Worm (Caenorhabditis elegans) whole organism, dauer: Measurements from ENCODE around the gene faah-5.

Experiments used
- unc-62 ChIP-seq: sonication (generic microtip); optimal IDR thresholded peaks from 2 replicates; lab custom pipeline; 2017; ENCODE audit warnings: missing biosample characterization, missing genetic modification reagents, missing genetic modification characterization

Gene faah-5

DNA sequence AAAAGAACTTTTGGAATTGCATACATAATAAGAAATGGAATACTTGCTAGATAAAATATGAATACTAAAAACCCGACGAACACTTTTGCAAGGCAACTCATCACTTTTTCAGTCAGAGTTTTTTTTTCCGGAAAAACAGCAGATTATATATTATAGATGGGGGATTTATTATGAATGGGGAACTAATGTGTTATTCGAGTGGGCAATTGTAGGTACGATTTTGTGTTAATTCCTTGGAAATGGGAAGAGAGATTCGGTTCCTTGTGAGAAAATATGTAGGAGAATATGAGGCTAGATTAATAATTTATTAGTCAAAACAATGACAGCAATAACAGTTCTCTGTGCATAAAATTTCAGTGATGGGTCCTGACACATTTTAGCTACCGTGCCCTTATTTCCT lies at the start of gene faah-5:
faah-5 (minus strand) TSS at position 101 of the 400 bp plus-strand sequence.
- TF ChIP-seq unc-62 (GFP tag; lab: Kevin White, UChicago): no peak

- TF ChIP-seq unc-62 (GFP tag; lab: Kevin White, UChicago): no peak
Observed at ce11 chrIII:11938525-11938924, 47.3 kb upstream of the faah-5 start.

- TF ChIP-seq unc-62 (GFP tag; lab: Kevin White, UChicago): no peak
Observed at ce11 chrIII:11937911-11938310, 46.7 kb upstream of the faah-5 start.

- TF ChIP-seq unc-62 (GFP tag; lab: Kevin White, UChicago): no peak
Observed at ce11 chrIII:11936668-11937276, 45.5 kb upstream of the faah-5 start.

DNA sequence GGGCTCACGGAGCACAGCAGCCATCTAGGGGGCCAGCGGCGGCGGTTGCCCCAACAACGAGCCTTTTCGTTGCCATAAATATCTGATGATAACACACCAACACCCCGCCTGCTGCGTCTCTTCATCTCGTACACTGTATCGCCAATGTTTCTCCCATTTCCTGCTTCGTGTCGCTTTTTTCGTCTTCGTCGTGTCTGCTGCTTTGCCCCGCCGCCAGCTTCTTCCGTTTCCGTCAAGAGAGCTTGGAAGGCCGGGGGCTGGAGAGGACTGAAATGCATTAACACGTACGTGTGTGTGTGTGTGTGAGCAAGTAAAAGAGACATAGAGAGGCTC lies 44.7 kb upstream of the faah-5 start:
- no peak for TF ChIP-seq unc-62 (GFP tag; lab: Kevin White, UChicago)

DNA sequence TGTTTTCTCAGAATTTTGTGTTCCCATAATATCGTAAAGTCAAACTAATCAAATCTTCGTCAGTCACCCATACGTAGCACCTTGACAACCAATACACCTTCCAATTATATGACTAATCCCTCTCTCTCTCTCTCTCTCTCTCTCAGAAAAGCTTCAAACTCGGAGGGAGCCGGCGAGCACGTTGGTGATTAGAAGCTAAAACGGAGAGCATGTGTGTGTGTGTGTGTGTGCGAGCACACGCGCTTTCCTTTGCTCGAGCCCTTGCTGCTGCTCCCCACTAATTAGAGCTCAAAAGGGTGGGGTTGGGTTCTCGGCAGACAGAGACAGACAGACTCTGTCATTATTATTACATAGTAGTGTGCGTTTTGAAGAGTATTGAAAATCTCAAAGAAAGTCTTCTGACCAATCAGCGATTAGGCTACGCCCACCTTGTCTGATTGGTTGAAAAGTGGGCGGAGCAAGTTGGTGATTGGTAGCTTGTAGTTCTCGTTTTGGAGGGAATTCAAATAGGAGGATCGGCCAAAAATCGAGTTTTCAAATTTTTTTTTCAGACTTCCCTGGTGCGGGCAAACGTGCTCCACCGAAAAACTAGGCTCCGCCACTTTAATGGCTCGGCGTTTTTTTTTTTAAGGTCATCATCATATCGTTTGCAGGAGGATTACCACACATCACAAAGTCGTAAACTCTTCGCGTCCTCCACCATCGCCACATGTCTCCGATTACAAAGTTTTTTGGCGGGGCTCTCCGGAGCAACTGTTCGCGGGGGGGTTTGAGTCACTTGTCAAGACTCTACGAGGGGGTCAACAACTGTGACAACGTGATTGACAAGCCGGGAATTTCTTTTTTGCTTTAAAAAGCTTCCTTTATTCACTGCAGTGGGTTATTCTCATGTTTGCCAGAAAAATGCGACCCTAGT lies 44.1 kb upstream of the faah-5 start:
- no peak for TF ChIP-seq unc-62 (GFP tag; lab: Kevin White, UChicago)

DNA sequence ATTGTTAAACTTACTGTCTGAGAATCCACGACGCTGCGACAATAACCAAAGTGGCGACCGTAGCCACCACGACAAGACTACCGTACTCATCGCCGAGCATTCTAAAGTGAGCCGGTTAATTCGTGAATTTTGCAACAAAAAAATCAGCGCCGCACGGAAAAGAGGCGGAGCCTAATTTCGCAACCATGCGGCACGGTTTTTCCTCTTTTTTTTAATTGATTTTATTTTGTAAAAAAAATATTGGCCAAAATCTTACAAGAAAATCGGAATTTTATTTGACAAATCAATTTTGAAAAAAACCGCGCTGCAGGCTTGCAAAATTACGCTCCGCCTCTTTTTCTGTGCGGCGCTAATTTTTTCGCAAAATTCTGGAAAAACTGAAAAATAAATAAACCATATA lies 42.3 kb upstream of the faah-5 start, which contains the start of gene dolk-1:
dolk-1 (minus strand) TSS at position 101 of the 400 bp plus-strand sequence.
- no peak for TF ChIP-seq unc-62 (GFP tag; lab: Kevin White, UChicago)

ce11 chrIII:11931960-11932359 lies 40.7 kb upstream of the faah-5 start:
- no peak for TF ChIP-seq unc-62 (GFP tag; lab: Kevin White, UChicago)

ce11 chrIII:11930899-11931298 lies 39.7 kb upstream of the faah-5 start:
- TF ChIP-seq unc-62 (GFP tag; lab: Kevin White, UChicago): no peak

DNA sequence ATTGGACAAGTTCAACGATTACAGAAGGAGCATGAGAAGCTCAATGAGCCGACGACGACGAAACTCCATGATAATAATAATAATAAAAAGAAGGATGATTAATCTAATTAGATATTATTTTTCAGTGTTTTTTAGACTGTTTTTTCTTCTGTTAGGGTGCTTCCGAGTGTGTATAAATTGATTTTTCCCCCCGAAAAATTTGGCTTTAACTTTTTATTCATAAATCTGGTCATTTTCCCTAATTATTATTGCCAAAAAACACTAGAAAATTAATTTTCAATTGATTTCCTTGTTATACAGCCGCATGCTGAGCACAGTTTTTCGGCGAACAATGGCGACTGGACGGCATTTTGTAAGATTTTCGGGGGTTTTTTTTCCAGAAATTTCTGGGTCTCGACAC lies 32.4 kb upstream of the faah-5 start, which contains the start of gene nft-1:
nft-1 (plus strand) TSS at position 301 of the 400 bp plus-strand sequence.
- TF ChIP-seq unc-62 (GFP tag; lab: Kevin White, UChicago): no peak

DNA sequence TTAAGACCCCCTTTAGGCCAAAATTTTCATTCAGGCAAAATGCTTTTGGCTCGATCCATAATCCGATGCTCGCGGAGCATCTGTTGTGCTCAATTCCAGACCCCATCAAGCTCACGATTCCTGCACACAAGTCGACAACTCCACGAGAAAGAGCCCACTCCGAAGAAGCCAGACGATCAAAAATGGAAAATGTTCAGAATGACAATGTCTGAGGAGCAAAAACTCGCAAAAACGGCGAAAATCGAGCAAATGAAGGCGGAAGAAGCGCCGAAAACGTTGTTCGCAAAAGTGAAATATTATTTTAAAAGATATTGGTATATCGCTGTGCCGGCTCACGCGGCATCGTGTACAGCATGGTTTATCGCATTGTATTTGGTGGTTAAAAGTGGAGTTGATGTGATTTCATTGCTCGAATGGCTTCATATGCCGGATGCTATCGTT lies 30.4 kb upstream of the faah-5 start, which contains the start of gene Y56A3A.22:
Y56A3A.22 (plus strand) TSS at position 35 of the 441 bp plus-strand sequence.
- no peak for TF ChIP-seq unc-62 (GFP tag; lab: Kevin White, UChicago)

DNA sequence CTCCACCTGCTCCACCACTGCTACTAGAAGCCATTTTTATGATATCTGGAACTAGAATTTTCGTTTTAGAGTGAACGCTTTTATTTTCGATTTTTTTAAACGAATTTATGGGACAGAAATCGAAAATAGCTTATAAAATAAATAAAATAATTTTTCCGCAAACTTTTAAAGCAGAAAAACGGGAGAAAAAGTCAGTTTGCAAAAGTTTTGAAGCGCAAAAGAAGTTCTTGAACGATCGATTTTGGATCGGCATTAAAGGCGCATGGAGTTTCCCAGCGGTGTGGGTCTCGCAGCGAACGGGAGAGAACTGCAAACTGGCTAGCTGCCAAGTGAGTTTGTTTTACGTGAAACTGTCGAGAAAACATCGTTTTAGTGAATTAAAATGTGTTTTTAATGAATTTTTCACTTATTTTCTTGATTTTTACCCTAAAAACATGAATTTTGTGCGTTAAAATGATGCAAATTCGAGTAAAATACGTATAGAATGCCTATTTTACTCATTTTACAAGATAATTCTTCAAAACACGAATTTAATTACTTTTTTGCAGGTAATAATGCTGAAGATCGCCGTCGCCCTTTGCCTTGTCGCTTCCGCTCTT lies 29.1 kb upstream of the faah-5 start, which contains the start of the genes ccf-1 and trap-4:
ccf-1 (minus strand) TSS at position 51 of the 599 bp plus-strand sequence.
trap-4 (plus strand) TSS at position 549 of the 599 bp plus-strand sequence.
- TF ChIP-seq unc-62 (GFP tag; lab: Kevin White, UChicago): no peak

- TF ChIP-seq unc-62 (GFP tag; lab: Kevin White, UChicago): no peak
Observed at ce11 chrIII:11918247-11918769, 27.1 kb upstream of the faah-5 start, which contains the start of gene znf-593. TSS of gene znf-593 (minus strand) at chrIII:11918719.

DNA sequence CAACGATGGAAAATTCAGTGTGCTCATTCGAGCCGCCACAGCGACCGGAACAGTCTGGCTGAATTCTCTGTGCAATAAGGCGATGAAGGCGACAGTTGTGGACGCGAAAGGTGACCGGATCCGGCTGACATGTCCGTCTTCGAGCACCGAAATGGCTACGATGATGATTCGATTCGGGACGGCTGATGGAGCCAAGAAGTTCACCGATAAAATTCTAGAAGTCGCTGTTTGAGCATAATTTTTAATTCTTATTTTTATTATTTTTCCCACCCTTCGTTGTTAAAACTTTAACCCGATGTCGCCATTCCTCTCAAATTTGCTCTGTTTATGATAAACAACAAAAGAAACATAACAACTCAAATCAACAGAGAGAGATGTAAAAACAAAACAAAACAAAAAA lies 26.3 kb upstream of the faah-5 start:
- TF ChIP-seq unc-62 (GFP tag; lab: Kevin White, UChicago): no peak

- TF ChIP-seq unc-62 (GFP tag; lab: Kevin White, UChicago): no peak
Observed at ce11 chrIII:11917090-11917489, 25.9 kb upstream of the faah-5 start.
